Worm (Caenorhabditis elegans) whole organism, L3 larva: ENCODE results near the gene hal-3.

Experiments used
- R02D3.7 ChIP-seq: fragments of 150-350 bp; optimal IDR thresholded peaks from 2 replicates; lab custom pipeline; 2014; ENCODE audit warnings: missing biosample characterization, missing genetic modification characterization
- aly-2 ChIP-seq: fragments of 150-350 bp; optimal IDR thresholded peaks from 2 replicates; lab custom pipeline; 2014; ENCODE audit warnings: missing biosample characterization, missing genetic modification characterization
- ama-1 ChIP-seq: fragments of 150-350 bp; optimal IDR thresholded peaks from 2 replicates; lab custom pipeline; 2018
- ceh-28 ChIP-seq: fragments of 150-350 bp; optimal IDR thresholded peaks from 2 replicates; lab custom pipeline; 2014; ENCODE audit warnings: missing biosample characterization, missing genetic modification reagents, missing genetic modification characterization
- ceh-9 ChIP-seq: sonication (generic microtip); optimal IDR thresholded peaks from 2 replicates; lab custom pipeline; 2018; ENCODE audit warnings: missing biosample characterization, missing genetic modification characterization
- daf-12 ChIP-seq: fragments of 150-350 bp; optimal IDR thresholded peaks from 2 replicates; lab custom pipeline; 2014; ENCODE audit warnings: missing biosample characterization, missing genetic modification reagents, missing genetic modification characterization
- elt-2 ChIP-seq: sonication (generic microtip); optimal IDR thresholded peaks from 2 replicates; lab custom pipeline; 2016; ENCODE audit warnings: missing genetic modification reagents, mild to moderate bottlenecking, missing genetic modification characterization, missing compliant biosample characterization
- fkh-10 ChIP-seq: sonication (generic microtip); optimal IDR thresholded peaks from 2 replicates; lab custom pipeline; 2017; ENCODE audit warnings: missing biosample characterization, missing genetic modification reagents, missing genetic modification characterization
- fkh-2 ChIP-seq: fragments of 150-350 bp; optimal IDR thresholded peaks from 2 replicates; lab custom pipeline; 2014; ENCODE audit warnings: missing biosample characterization, missing genetic modification reagents, missing genetic modification characterization
- fos-1 ChIP-seq: fragments of 150-350 bp; optimal IDR thresholded peaks from 2 replicates; lab custom pipeline; 2014; ENCODE audit warnings: missing biosample characterization, missing genetic modification characterization
- jun-1 ChIP-seq: fragments of 150-350 bp; optimal IDR thresholded peaks from 2 replicates; lab custom pipeline; 2014; ENCODE audit warnings: missing biosample characterization, missing genetic modification reagents, missing genetic modification characterization
- lin-39 ChIP-seq: fragments of 150-350 bp; optimal IDR thresholded peaks from 2 replicates; lab custom pipeline; 2018; ENCODE audit warnings: missing biosample characterization, missing genetic modification reagents, missing genetic modification characterization
- mdl-1 ChIP-seq: fragments of 150-350 bp; optimal IDR thresholded peaks from 2 replicates; lab custom pipeline; 2014; ENCODE audit warnings: missing biosample characterization, missing genetic modification characterization
- mml-1 ChIP-seq: fragments of 150-350 bp; sonication (generic microtip); optimal IDR thresholded peaks from 3 replicates; lab custom pipeline; 2014; ENCODE audit warnings: missing biosample characterization, missing genetic modification characterization
- nfya-1 ChIP-seq: sonication (generic microtip); optimal IDR thresholded peaks from 2 replicates; lab custom pipeline; 2017; ENCODE audit warnings: missing genetic modification characterization, mild to moderate bottlenecking, missing compliant biosample characterization, antibody characterized with exemption, moderate library complexity; ENCODE audit not compliant: insufficient read depth
- nhr-11 ChIP-seq: fragments of 150-350 bp; optimal IDR thresholded peaks from 2 replicates; lab custom pipeline; 2014; ENCODE audit warnings: missing biosample characterization, missing genetic modification characterization
- nhr-23 ChIP-seq: fragments of 150-350 bp; optimal IDR thresholded peaks from 2 replicates; lab custom pipeline; 2014; ENCODE audit warnings: missing biosample characterization, missing genetic modification reagents, missing genetic modification characterization
- nhr-25 ChIP-seq: sonication (generic microtip); optimal IDR thresholded peaks from 2 replicates; lab custom pipeline; 2017; ENCODE audit warnings: missing biosample characterization, missing genetic modification characterization
- nhr-28 ChIP-seq: fragments of 150-350 bp; optimal IDR thresholded peaks from 2 replicates; lab custom pipeline; 2014; ENCODE audit warnings: missing biosample characterization, missing genetic modification characterization
- nhr-43 ChIP-seq: sonication (generic microtip); optimal IDR thresholded peaks from 2 replicates; lab custom pipeline; 2016; ENCODE audit warnings: mild to moderate bottlenecking, missing genetic modification characterization, missing compliant biosample characterization; ENCODE audit not compliant: poor library complexity, severe bottlenecking
- nhr-67 ChIP-seq: fragments of 150-350 bp; optimal IDR thresholded peaks from 2 replicates; lab custom pipeline; 2014; ENCODE audit warnings: missing biosample characterization, missing genetic modification characterization
- pha-4 ChIP-seq: fragments of 150-350 bp; optimal IDR thresholded peaks from 2 replicates; lab custom pipeline; 2014; ENCODE audit warnings: missing biosample characterization, missing genetic modification reagents, missing genetic modification characterization
- pqm-1 ChIP-seq: fragments of 150-350 bp; optimal IDR thresholded peaks from 2 replicates; lab custom pipeline; 2017; ENCODE audit warnings: missing biosample characterization, missing genetic modification characterization, inconsistent platforms
- sea-2 ChIP-seq: fragments of 150-350 bp; sonication (generic microtip); optimal IDR thresholded peaks from 4 replicates; lab custom pipeline; 2014; ENCODE audit warnings: missing biosample characterization, missing genetic modification reagents, missing genetic modification characterization
- skn-1 ChIP-seq: fragments of 150-350 bp; optimal IDR thresholded peaks from 2 replicates; lab custom pipeline; 2014; ENCODE audit warnings: missing biosample characterization, missing genetic modification characterization
- zag-1 ChIP-seq: fragments of 150-350 bp; optimal IDR thresholded peaks from 2 replicates; lab custom pipeline; 2014; ENCODE audit warnings: missing biosample characterization, missing genetic modification characterization
- ztf-4 ChIP-seq: fragments of 150-350 bp; optimal IDR thresholded peaks from 2 replicates; lab custom pipeline; 2014; ENCODE audit warnings: missing biosample characterization, missing genetic modification characterization

Gene hal-3

DNA sequence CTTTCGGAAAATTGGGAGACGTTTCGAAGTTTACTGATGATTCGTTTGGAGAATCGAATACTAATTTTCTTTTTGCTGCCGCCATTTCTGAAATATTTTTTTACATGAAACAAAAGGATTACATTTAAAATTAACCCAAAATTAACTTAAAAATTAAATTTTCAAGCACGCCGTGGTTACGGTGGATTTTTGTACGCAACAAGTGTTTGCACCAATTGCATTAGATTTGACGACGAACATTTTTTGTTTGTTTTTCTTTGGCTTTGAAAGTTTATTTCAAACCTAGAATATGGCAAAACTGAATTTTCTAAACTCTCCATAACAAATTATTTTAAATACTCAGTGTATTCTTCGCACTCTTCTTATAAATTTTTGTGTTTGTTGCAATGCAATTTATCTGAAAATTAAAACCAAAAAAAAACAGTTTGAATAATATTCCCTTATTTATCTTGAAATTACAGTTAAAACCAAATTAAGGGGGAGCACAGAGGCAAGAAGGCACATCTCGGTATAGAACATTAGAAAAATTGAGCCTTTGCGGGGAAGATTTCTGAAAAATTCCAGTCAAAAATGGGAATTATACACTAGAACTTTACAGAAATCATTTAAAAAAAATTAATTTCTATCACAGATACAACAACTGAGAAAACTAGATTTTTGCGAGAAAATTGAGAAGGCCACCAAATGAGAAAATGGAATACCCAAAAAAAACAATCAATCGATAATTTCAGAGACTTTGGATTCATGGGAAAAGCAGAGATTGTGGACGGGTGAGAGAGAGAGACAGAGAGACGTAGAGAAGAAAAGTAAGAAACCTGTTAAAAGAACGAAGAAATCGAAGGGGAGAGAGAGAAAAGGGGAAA lies at the start of gene hal-3:
hal-3 (minus strand) TSS at position 87 of the 863 bp plus-strand sequence.
- TF ChIP-seq jun-1 (tag; lab: Kevin White, UChicago), result peak; percentile 35
- peak; percentile 41 for TF ChIP-seq ama-1 (lab: Kevin White, UChicago)
- no peak for TF ChIP-seq nhr-23 (tag; lab: Kevin White, UChicago)
- no peak for TF ChIP-seq pqm-1 (tag; lab: Kevin White, UChicago)
- TF ChIP-seq nfya-1 (tag; lab: Kevin White, UChicago), result peak; percentile 34
- peak; percentile 14 for TF ChIP-seq daf-12 (tag; lab: Kevin White, UChicago)
- TF ChIP-seq ceh-28 (tag; lab: Kevin White, UChicago), result peak; percentile 74
- TF ChIP-seq pha-4, result no peak
- TF ChIP-seq nhr-28 (tag; lab: Kevin White, UChicago), result no peak
- TF ChIP-seq, all 47 proteins: peak for 5

DNA sequence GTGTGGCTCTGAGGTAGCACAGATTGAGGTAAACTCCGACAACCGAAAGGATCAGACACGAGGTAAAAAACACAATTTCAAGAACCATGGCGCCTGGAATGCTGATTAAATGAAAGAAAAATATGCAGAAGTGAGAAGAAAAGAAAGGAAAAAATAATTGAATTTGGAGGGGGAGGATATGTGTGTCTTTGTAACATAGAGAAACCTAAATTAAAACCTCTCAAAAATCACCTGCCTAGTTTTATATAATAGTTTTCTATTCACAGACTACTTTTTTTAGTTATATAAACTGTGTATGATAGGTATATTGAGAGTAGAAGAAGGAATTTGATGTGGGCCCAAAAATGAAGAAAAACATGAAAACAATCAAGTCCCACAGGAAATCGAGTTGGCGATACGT lies 48.7 kb upstream of the hal-3 start, which contains the start of gene ZK1320.5:
ZK1320.5 (minus strand) TSS at position 101 of the 400 bp plus-strand sequence.
- TF ChIP-seq nhr-11 (tag; lab: Kevin White, UChicago) (no peak), elt-2 (no peak), nhr-67 (tag; lab: Kevin White, UChicago) (no peak), ztf-4 (tag; lab: Kevin White, UChicago) (no peak), lin-39 (tag; lab: Kevin White, UChicago) (no peak), mdl-1 (tag; lab: Kevin White, UChicago) (no peak), nhr-43 (tag; lab: Kevin White, UChicago) (no peak), ama-1 (lab: Kevin White, UChicago) (no peak), mml-1 (tag; lab: Kevin White, UChicago) (no peak), skn-1 (tag; lab: Kevin White, UChicago) (no peak)

DNA sequence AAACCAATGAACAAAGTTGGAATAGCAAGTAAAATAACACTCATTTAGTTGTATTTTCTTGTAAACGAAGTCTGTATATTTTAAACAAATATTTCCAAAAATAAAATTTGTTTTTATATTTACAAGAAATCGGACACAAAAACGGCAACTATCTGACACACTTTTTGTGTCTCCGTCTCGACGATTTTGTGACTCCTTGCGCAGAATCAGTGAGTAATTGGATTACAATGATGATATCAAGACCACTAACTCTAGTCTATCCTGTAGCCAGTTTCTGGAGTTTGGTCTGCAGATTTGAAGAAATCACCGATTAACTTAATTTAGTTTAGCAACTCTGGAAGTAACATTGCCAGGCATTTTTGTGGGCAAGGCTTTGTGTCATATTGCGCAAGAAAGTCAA lies 45.9 kb upstream of the hal-3 start, which contains the start of gene cyp-13A10:
cyp-13A10 (minus strand) TSS at position 88 of the 400 bp plus-strand sequence.
- TF ChIP-seq nhr-25 (no peak), zag-1 (tag; lab: Kevin White, UChicago) (no peak), aly-2 (no peak), fkh-10 (GFP tag; lab: Kevin White, UChicago) (no peak), daf-12 (tag; lab: Kevin White, UChicago) (no peak), ztf-4 (tag; lab: Kevin White, UChicago) (no peak), jun-1 (tag; lab: Kevin White, UChicago) (no peak), nhr-67 (tag; lab: Kevin White, UChicago) (no peak), ceh-9 (no peak), fkh-2 (no peak), R02D3.7 (tag; lab: Kevin White, UChicago) (no peak), nfya-1 (tag; lab: Kevin White, UChicago) (no peak), lin-39 (tag; lab: Kevin White, UChicago) (no peak), pqm-1 (tag; lab: Kevin White, UChicago) (no peak), nhr-23 (tag; lab: Kevin White, UChicago) (no peak), sea-2 (no peak)

DNA sequence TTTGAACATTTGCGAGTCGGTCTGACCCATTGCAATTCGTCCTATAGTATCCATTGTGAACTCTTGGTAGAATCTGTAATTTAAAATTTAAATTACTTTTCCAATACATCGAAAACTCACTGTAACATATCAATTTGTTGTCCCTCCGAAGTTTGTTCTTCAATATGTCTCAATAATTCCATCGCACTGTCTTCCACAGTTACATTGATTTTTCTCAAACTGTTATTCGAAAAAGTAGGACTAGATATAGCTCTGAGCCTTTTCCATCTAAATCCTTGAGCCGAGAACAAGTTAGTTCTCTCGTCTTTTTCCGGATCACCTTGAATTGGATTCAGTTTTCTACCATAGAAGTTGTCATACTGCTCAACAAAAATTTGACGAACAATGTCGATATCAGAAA lies 45.2 kb upstream of the hal-3 start:
- no peak for TF ChIP-seq R02D3.7 (tag; lab: Kevin White, UChicago)

DNA sequence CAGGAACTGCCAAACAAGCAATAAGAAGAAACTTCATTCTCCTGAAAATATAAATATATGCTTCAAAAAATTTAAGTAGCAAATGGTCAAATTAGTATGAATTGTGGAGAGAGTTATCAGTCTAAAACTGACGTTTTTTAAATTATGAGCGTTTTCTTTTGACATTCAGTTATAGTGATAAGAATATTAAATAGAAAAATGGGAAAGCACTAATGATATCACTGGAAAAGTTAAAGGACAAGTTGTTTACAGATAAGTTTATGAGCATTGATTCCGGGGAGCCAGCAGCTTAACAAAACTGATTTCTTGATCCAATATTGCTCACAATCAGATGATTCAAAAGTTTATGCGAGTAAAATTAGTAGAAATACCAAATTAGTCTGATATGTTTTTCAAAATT lies 43.5 kb upstream of the hal-3 start, which contains the start of gene ZK1320.3:
ZK1320.3 (minus strand) TSS at position 41 of the 400 bp plus-strand sequence.
- no peak for TF ChIP-seq nfya-1 (tag; lab: Kevin White, UChicago)
- no peak for TF ChIP-seq nhr-23 (tag; lab: Kevin White, UChicago)
- peak; percentile 67 for TF ChIP-seq elt-2
- peak; percentile 18 for TF ChIP-seq pqm-1 (tag; lab: Kevin White, UChicago)

DNA sequence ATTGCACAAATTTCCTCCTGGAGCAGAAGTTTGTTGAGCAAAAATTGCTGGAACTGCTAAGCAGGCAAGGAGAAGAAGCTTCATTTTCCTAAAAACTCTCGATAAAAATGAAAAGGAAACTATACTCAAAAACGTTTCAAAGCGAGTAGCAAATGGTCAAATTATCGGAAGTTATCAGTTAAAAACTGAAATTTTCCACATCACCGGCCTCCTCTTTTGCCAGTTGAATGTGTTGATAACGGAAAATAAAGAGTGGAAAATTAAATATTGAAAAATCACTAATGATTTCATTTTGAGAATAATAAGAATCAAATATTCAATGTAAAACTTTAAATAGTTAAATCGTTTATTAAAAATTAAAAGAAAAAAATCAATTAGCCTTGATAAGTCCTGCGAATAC lies 42.0 kb upstream of the hal-3 start, which contains the start of gene ZK1320.2:
ZK1320.2 (minus strand) TSS at position 88 of the 400 bp plus-strand sequence.
- TF ChIP-seq fos-1 (tag; lab: Kevin White, UChicago) (no peak), pqm-1 (tag; lab: Kevin White, UChicago) (peak; percentile 42), elt-2 (peak; percentile 66)
